Fruit fly (Drosophila melanogaster) whole organism: Measurements from ENCODE around the gene CG15177.

Experiments
- CG8478 ChIP-seq: fragments of >200 bp; optimal IDR thresholded peaks from 2 replicates; lab custom pipeline; 2018; ENCODE audit warnings: inconsistent platforms
- Dll ChIP-seq: fragments of >200 bp; optimal IDR thresholded peaks from 2 replicates; lab custom pipeline; 2017
- EcR ChIP-seq, 2 experiments: fragments of >200 bp; optimal IDR thresholded peaks; 2 replicates each; lab custom pipeline; 2017; ENCODE audit warnings: missing biosample characterization in 2 of 2, missing genetic modification characterization in 2 of 2, missing genetic modification reagents in 2 of 2
- pan ChIP-seq: fragments of >200 bp; optimal IDR thresholded peaks from 2 replicates; lab custom pipeline; 2017
- psq ChIP-seq: fragments of >200 bp; optimal IDR thresholded peaks from 2 replicates; lab custom pipeline; 2017
- usp ChIP-seq: fragments of >200 bp; optimal IDR thresholded peaks from 2 replicates; lab custom pipeline; 2017; ENCODE audit warnings: missing biosample characterization, missing genetic modification characterization, mixed read lengths

dm6 chr3R:6580484-6580883 is 48.6 kb downstream of the CG15177 start, which contains the start of gene CG2336:
- no peak for TF ChIP-seq CG8478 (lab: Kevin White, UChicago)
- no peak for TF ChIP-seq pan
- no peak for TF ChIP-seq EcR (GFP tag; optimal IDR thresholded peaks at IDR 0.05; lab: Kevin White, UChicago)
- no peak for TF ChIP-seq psq
- TF ChIP-seq usp (GFP tag; lab: Kevin White, UChicago): no peak
- TF ChIP-seq Dll (lab: Kevin White, UChicago): no peak
